Fruit fly (Drosophila melanogaster) whole organism, wandering third instar larva: ENCODE data around the gene CG11723.

Experiments
- Abd-B ChIP-seq: fragments of >200 bp; optimal IDR thresholded peaks from 2 replicates; lab custom pipeline; 2017; ENCODE audit warnings: missing biosample characterization, missing genetic modification characterization
- CG32264 ChIP-seq: fragments of 200-800 bp; sonication (Bioruptor generic); optimal IDR thresholded peaks from 2 replicates; lab custom pipeline; 2016; ENCODE audit warnings: missing biosample characterization, missing genetic modification characterization
- Dfd ChIP-seq: fragments of >200 bp; optimal IDR thresholded peaks from 2 replicates; lab custom pipeline; 2017; ENCODE audit warnings: missing biosample characterization, missing genetic modification characterization
- GATAd ChIP-seq: sonication (Bioruptor generic); optimal IDR thresholded peaks from 2 replicates; lab custom pipeline; 2016; ENCODE audit warnings: missing biosample characterization, missing genetic modification characterization
- Hnf4 ChIP-seq: fragments of 200-800 bp; sonication (Bioruptor generic); optimal IDR thresholded peaks from 2 replicates; lab custom pipeline; 2016; ENCODE audit warnings: missing biosample characterization, mild to moderate bottlenecking, missing genetic modification characterization
- Hr78 ChIP-seq: fragments of >200 bp; optimal IDR thresholded peaks from 2 replicates; lab custom pipeline; 2017; ENCODE audit warnings: missing biosample characterization, missing genetic modification characterization
- Hr83 ChIP-seq: fragments of 200-300 bp; sonication (Bioruptor generic); optimal IDR thresholded peaks from 2 replicates; lab custom pipeline; 2016; ENCODE audit warnings: missing biosample characterization, mild to moderate bottlenecking, missing genetic modification characterization, moderate library complexity; ENCODE audit not compliant: poor library complexity, severe bottlenecking
- Jra ChIP-seq: sonication (Bioruptor generic); optimal IDR thresholded peaks from 2 replicates; lab custom pipeline; 2016; ENCODE audit warnings: missing biosample characterization, missing genetic modification characterization
- Mio ChIP-seq: sonication (Bioruptor generic); optimal IDR thresholded peaks from 2 replicates; lab custom pipeline; 2016; ENCODE audit warnings: missing biosample characterization, missing genetic modification characterization
- Myc ChIP-seq: fragments of >200 bp; optimal IDR thresholded peaks from 2 replicates; lab custom pipeline; 2017
- OdsH ChIP-seq: fragments of 200-800 bp; sonication (Bioruptor generic); optimal IDR thresholded peaks from 2 replicates; lab custom pipeline; 2016; ENCODE audit warnings: missing biosample characterization, mild to moderate bottlenecking, missing genetic modification characterization
- Sp1 ChIP-seq: fragments of 200-800 bp; sonication (Bioruptor generic); optimal IDR thresholded peaks from 3 replicates; lab custom pipeline; 2019; ENCODE audit warnings: missing biosample characterization, mild to moderate bottlenecking, missing genetic modification characterization, moderate library complexity
- Vsx2 ChIP-seq: fragments of 200-300, 225-300 bp; sonication (Bioruptor generic); optimal IDR thresholded peaks from 2 replicates; lab custom pipeline; 2018; ENCODE audit warnings: missing biosample characterization, missing genetic modification characterization; ENCODE audit not compliant: partially characterized antibody
- br ChIP-seq: fragments of 200-800 bp; sonication (Bioruptor generic); optimal IDR thresholded peaks from 2 replicates; lab custom pipeline; 2016; ENCODE audit warnings: missing biosample characterization, missing genetic modification characterization
- brk ChIP-seq: fragments of 200-800 bp; sonication (Bioruptor generic); optimal IDR thresholded peaks from 2 replicates; lab custom pipeline; 2016; ENCODE audit warnings: missing biosample characterization, mild to moderate bottlenecking, missing genetic modification characterization
- dl ChIP-seq, 2 experiments: fragments of 175-275, 200-275 bp in 1 of 2; fragments of 200-275 bp in 1 of 2; sonication (Bioruptor generic); optimal IDR thresholded peaks; lab custom pipeline; 2018; ENCODE audit warnings: mild to moderate bottlenecking in 2 of 2, missing biosample characterization in 2 of 2, missing genetic modification characterization in 2 of 2, moderate library complexity in 2 of 2; ENCODE audit not compliant: partially characterized antibody in 2 of 2, insufficient read depth in 1 of 2
- dmrt93B ChIP-seq: fragments of 200-800 bp; sonication (Bioruptor generic); optimal IDR thresholded peaks from 2 replicates; lab custom pipeline; 2018; ENCODE audit warnings: missing biosample characterization, mild to moderate bottlenecking, missing genetic modification characterization
- dsf ChIP-seq: sonication (Bioruptor generic); optimal IDR thresholded peaks from 2 replicates; lab custom pipeline; 2016; ENCODE audit warnings: missing biosample characterization, missing genetic modification characterization, borderline replicate concordance
- ey ChIP-seq: fragments of 200-800 bp; sonication (Bioruptor generic); optimal IDR thresholded peaks from 2 replicates; lab custom pipeline; 2016; ENCODE audit warnings: missing biosample characterization, missing genetic modification characterization
- foxo ChIP-seq, 2 experiments: fragments of 200-800 bp; sonication (Bioruptor generic); optimal IDR thresholded peaks; 2 replicates in 1 of 2; 3 replicates in 1 of 2; lab custom pipeline; 2016 to 2017; ENCODE audit warnings: missing biosample characterization in 2 of 2, missing genetic modification characterization in 2 of 2
- fru ChIP-seq: fragments of 200-800 bp; sonication (Bioruptor generic); optimal IDR thresholded peaks from 3 replicates; lab custom pipeline; 2016; ENCODE audit warnings: missing biosample characterization, mild to moderate bottlenecking, missing genetic modification characterization
- h ChIP-seq: fragments of 200-800 bp; sonication (Bioruptor generic); optimal IDR thresholded peaks from 3 replicates; lab custom pipeline; 2016; ENCODE audit warnings: missing biosample characterization, mild to moderate bottlenecking, missing genetic modification characterization
- jim ChIP-seq: fragments of 175-275, 200-325 bp; sonication (Bioruptor generic); optimal IDR thresholded peaks from 2 replicates; lab custom pipeline; 2016; ENCODE audit warnings: missing biosample characterization, mild to moderate bottlenecking, missing genetic modification characterization
- pan ChIP-seq: fragments of >200 bp; optimal IDR thresholded peaks from 2 replicates; lab custom pipeline; 2017
- psq ChIP-seq: fragments of 200-800 bp; sonication (Bioruptor generic); optimal IDR thresholded peaks from 3 replicates; lab custom pipeline; 2017; ENCODE audit warnings: missing biosample characterization, mild to moderate bottlenecking, missing genetic modification characterization, moderate library complexity
- sage ChIP-seq: fragments of 200-800 bp; sonication (Bioruptor generic); optimal IDR thresholded peaks from 2 replicates; lab custom pipeline; 2016; ENCODE audit warnings: missing biosample characterization, mild to moderate bottlenecking, missing genetic modification characterization
- sv ChIP-seq: fragments of 200-800 bp; sonication (Bioruptor generic); optimal IDR thresholded peaks from 3 replicates; lab custom pipeline; 2016; ENCODE audit warnings: missing biosample characterization, missing genetic modification characterization
- tai ChIP-seq: sonication (Bioruptor generic); optimal IDR thresholded peaks from 2 replicates; lab custom pipeline; 2016; ENCODE audit warnings: missing biosample characterization, missing genetic modification characterization
- usp ChIP-seq: fragments of >200 bp; optimal IDR thresholded peaks from 2 replicates; lab custom pipeline; 2017; ENCODE audit warnings: missing biosample characterization, missing genetic modification characterization
- woc ChIP-seq: sonication (Bioruptor generic); optimal IDR thresholded peaks from 2 replicates; lab custom pipeline; 2016; ENCODE audit warnings: missing biosample characterization, mild to moderate bottlenecking, missing genetic modification characterization

Gene CG11723

dm6 chr2L:2155453-2155852, 8.4 kb upstream of the CG11723 start, which contains the start of gene CG15382:
Gene CG15382 (plus strand): TSS chr2L:2155753.
- TF ChIP-seq fru = no peak
- TF ChIP-seq brk (GFP tag; lab: Kevin White, UChicago) = no peak
- no peak for TF ChIP-seq Abd-B (GFP tag; lab: Kevin White, UChicago)
- TF ChIP-seq usp = no peak
- TF ChIP-seq tai (GFP tag; lab: Kevin White, UChicago) = no peak
- no peak for TF ChIP-seq Myc (lab: Kevin White, UChicago)
- TF ChIP-seq sage = no peak
- no peak for TF ChIP-seq dmrt93B (GFP tag; lab: Kevin White, UChicago)
- TF ChIP-seq GATAd (GFP tag; lab: Kevin White, UChicago) = no peak
- TF ChIP-seq h (GFP tag; lab: Kevin White, UChicago) = no peak
- TF ChIP-seq sv (GFP tag; lab: Kevin White, UChicago) = no peak
- TF ChIP-seq br (GFP tag; lab: Kevin White, UChicago) = no peak
- TF ChIP-seq Jra (GFP tag; lab: Kevin White, UChicago) = no peak
- TF ChIP-seq CG32264 (GFP tag; lab: Kevin White, UChicago) = no peak
- no peak for TF ChIP-seq dl (GFP tag; optimal IDR thresholded peaks at IDR 0.05; lab: Kevin White, UChicago; ENCODE audit: insufficient read depth in 1 of 2, partially characterized antibody in 2 of 2)
- TF ChIP-seq dsf (GFP tag; lab: Kevin White, UChicago) = no peak
- no peak for TF ChIP-seq Hnf4
- no peak for TF ChIP-seq foxo (GFP tag; optimal IDR thresholded peaks at IDR 0.05; lab: Kevin White, UChicago)
- TF ChIP-seq jim (GFP tag; lab: Kevin White, UChicago) = no peak
- TF ChIP-seq, all 38 proteins: peak for 0

dm6 chr2L:2151544-2152290, 4.6 kb upstream of the CG11723 start, which contains the start of gene AIF:
Gene AIF (plus strand): TSS chr2L:2151754.
- TF ChIP-seq tai (GFP tag; lab: Kevin White, UChicago) (no peak), Hr83 (no peak), usp (no peak), psq (GFP tag; lab: Kevin White, UChicago) (no peak), Myc (lab: Kevin White, UChicago) (peak; percentile 44)
- TF ChIP-seq, all 38 proteins: peak for 1

dm6 chr2L:2144725-2145656, 2.1 kb downstream of the CG11723 start, which contains the start of gene tho2:
Gene tho2 (minus strand): TSS chr2L:2145187.
- TF ChIP-seq Abd-B (GFP tag; lab: Kevin White, UChicago) (no peak), psq (GFP tag; lab: Kevin White, UChicago) (no peak), woc (GFP tag; lab: Kevin White, UChicago) (no peak), tai (GFP tag; lab: Kevin White, UChicago) (no peak), OdsH (GFP tag; lab: Kevin White, UChicago) (no peak), Jra (GFP tag; lab: Kevin White, UChicago) (no peak), pan (no peak), fru (no peak), dmrt93B (GFP tag; lab: Kevin White, UChicago) (no peak)

DNA sequence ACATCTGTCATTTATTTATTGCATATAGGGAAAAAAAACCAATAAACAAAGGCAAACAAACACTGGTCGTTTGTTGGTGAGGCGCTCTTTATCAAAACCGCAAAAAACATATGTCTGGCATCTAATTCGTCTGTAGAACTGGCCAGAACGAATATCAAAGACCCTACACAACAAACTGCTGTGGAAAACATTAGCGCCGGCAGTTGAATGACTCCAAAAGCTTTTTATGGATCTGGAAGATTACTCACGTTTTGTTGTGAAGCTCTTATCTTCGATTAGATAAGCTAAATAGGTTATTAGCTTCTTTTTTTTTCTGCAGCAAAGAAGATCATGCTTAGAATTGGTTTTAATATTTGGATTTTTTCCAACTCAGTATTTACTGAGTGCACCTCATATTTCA, 14.1 kb downstream of the CG11723 start:
- TF ChIP-seq tai (GFP tag; lab: Kevin White, UChicago) (no peak), Mio (GFP tag; lab: Kevin White, UChicago) (no peak), Vsx2 (GFP tag; lab: Kevin White, UChicago) (peak; percentile 48), ey (GFP tag; lab: Kevin White, UChicago) (peak; percentile 39), Abd-B (GFP tag; lab: Kevin White, UChicago) (no peak)

dm6 chr2L:2132215-2132614, 14.9 kb downstream of the CG11723 start:
- TF ChIP-seq br (GFP tag; lab: Kevin White, UChicago) (no peak), Vsx2 (GFP tag; lab: Kevin White, UChicago) (no peak), dl (GFP tag; optimal IDR thresholded peaks at IDR 0.05; lab: Kevin White, UChicago; ENCODE audit: insufficient read depth in 1 of 2, partially characterized antibody in 2 of 2) (no peak), Sp1 (no peak), Dfd (GFP tag; lab: Kevin White, UChicago) (no peak), Hr78 (GFP tag; lab: Kevin White, UChicago) (no peak)
- TF ChIP-seq, all 38 proteins: peak for 0
